Fruit fly (Drosophila melanogaster): Measurements from ENCODE around the gene CG10616.

dm6 chr3L:12494273-12494672 is 22.7 kb downstream of the CG10616 start:
- TF ChIP-seq salr (GFP tag; optimal IDR thresholded peaks at IDR 0.05) = no peak
- TF ChIP-seq acj6 (GFP tag; optimal IDR thresholded peaks at IDR 0.05) = no peak
- TF ChIP-seq fd59A (GFP tag; optimal IDR thresholded peaks at IDR 0.05) = no peak

All from whole organism, prepupa.